Fruit fly (Drosophila melanogaster): Measurements from ENCODE around the gene Bka.

- TF ChIP-seq corto (GFP tag; optimal IDR thresholded peaks at IDR 0.05) (no peak), CG10462 (GFP tag; optimal IDR thresholded peaks at IDR 0.05) (no peak), CG33557 (GFP tag; optimal IDR thresholded peaks at IDR 0.05) (no peak), CG16779 (GFP tag; IDR thresholded peaks at IDR 0.05) (no peak), ERR (GFP tag; optimal IDR thresholded peaks at IDR 0.05) (no peak), schlank (tag; optimal IDR thresholded peaks at IDR 0.05) (no peak)
Measured at dm6 chr2L:9938631-9939256, 43.7 kb downstream of the Bka start, which contains the start of the genes Datp and CG4619.
